Fruit fly (Drosophila melanogaster) whole organism, embryonic: ENCODE data around the gene CG4461.

ENCODE experiments used
- Antp ChIP-seq: fragments of 200-800 bp; sonication (Bioruptor generic); optimal IDR thresholded peaks from 3 replicates; lab custom pipeline; 2016; ENCODE audit warnings: missing biosample characterization, missing genetic modification characterization
- CG11247 ChIP-seq: fragments of 200-800 bp; sonication (Bioruptor generic); IDR thresholded peaks from 2 replicates; pipeline ENCODE4 v1.3.6; 2022; ENCODE audit warnings: missing biosample characterization, missing genetic modification characterization
- CG11456 ChIP-seq: fragments of 200-800 bp; sonication (Bioruptor generic); IDR thresholded peaks from 3 replicates; pipeline ENCODE4 v1.3.6; 2022; ENCODE audit warnings: missing biosample characterization, missing genetic modification characterization
- CG1233 ChIP-seq: fragments of 200-800 bp; sonication (Bioruptor generic); optimal IDR thresholded peaks from 4 replicates; lab custom pipeline; 2018; ENCODE audit warnings: missing biosample characterization, mild to moderate bottlenecking, missing genetic modification characterization
- CG13624 ChIP-seq: fragments of 200-800 bp; sonication (Bioruptor generic); optimal IDR thresholded peaks from 2 replicates; lab custom pipeline; 2016; ENCODE audit warnings: missing biosample characterization, missing genetic modification characterization
- CG15011 ChIP-seq: fragments of 200-800 bp; sonication (Bioruptor generic); optimal IDR thresholded peaks from 3 replicates; lab custom pipeline; 2018; ENCODE audit warnings: missing biosample characterization, mild to moderate bottlenecking, missing genetic modification characterization
- CG15479 ChIP-seq: fragments of 200-800 bp; sonication (Bioruptor generic); optimal IDR thresholded peaks from 3 replicates; lab custom pipeline; 2019; ENCODE audit warnings: missing biosample characterization, mild to moderate bottlenecking, missing genetic modification characterization, moderate library complexity
- CG1647 ChIP-seq: fragments of 200-800 bp; sonication (Bioruptor generic); optimal IDR thresholded peaks from 3 replicates; lab custom pipeline; 2016; ENCODE audit warnings: missing biosample characterization, missing genetic modification characterization
- CG17328 ChIP-seq: fragments of 200-800 bp; sonication (Bioruptor generic); IDR thresholded peaks from 2 replicates; pipeline ENCODE4 v1.3.6; 2022; ENCODE audit warnings: missing biosample characterization, missing genetic modification characterization
- CG17361 ChIP-seq: fragments of 200-800 bp; sonication (Bioruptor generic); IDR thresholded peaks from 3 replicates; pipeline ENCODE4 v1.3.6; 2022; ENCODE audit warnings: missing biosample characterization, missing genetic modification characterization
- CG1792 ChIP-seq: fragments of 200-800 bp; sonication (Bioruptor generic); optimal IDR thresholded peaks from 2 replicates; lab custom pipeline; 2016; ENCODE audit warnings: missing biosample characterization, missing genetic modification characterization
- CG1832 ChIP-seq: fragments of 200-800 bp; sonication (Bioruptor generic); optimal IDR thresholded peaks from 2 replicates; lab custom pipeline; 2017; ENCODE audit warnings: missing biosample characterization, mild to moderate bottlenecking, missing genetic modification characterization, inconsistent platforms
- CG18764 ChIP-seq: fragments of 200-800 bp; sonication (Bioruptor generic); optimal IDR thresholded peaks from 3 replicates; lab custom pipeline; 2016; ENCODE audit warnings: missing biosample characterization, missing genetic modification characterization
- CG2129 ChIP-seq: fragments of 200-800 bp; sonication (Bioruptor generic); IDR thresholded peaks from 2 replicates; pipeline ENCODE4 v1.3.6; 2022; ENCODE audit warnings: missing biosample characterization, missing genetic modification characterization; ENCODE audit not compliant: partially characterized antibody
- CG32532 ChIP-seq: fragments of 200-800 bp; sonication (Bioruptor generic); IDR thresholded peaks from 2 replicates; pipeline ENCODE4 v1.3.6; 2022; ENCODE audit warnings: missing biosample characterization, missing genetic modification characterization
- CG4282 ChIP-seq: fragments of 200-800 bp; sonication (Bioruptor generic); optimal IDR thresholded peaks from 2 replicates; lab custom pipeline; 2016; ENCODE audit warnings: missing biosample characterization, missing genetic modification characterization
- CG4707 ChIP-seq: fragments of 200-800 bp; sonication (Bioruptor generic); optimal IDR thresholded peaks from 2 replicates; lab custom pipeline; 2018; ENCODE audit warnings: missing biosample characterization, mild to moderate bottlenecking, missing genetic modification characterization, moderate library complexity
- CG6654 ChIP-seq: fragments of 200-800 bp; sonication (Bioruptor generic); optimal IDR thresholded peaks from 2 replicates; lab custom pipeline; 2017; ENCODE audit warnings: missing biosample characterization, mild to moderate bottlenecking, missing genetic modification characterization
- CG6813 ChIP-seq: fragments of 200-800 bp; sonication (Bioruptor generic); optimal IDR thresholded peaks from 2 replicates; lab custom pipeline; 2017; ENCODE audit warnings: missing biosample characterization, missing genetic modification characterization, mild to moderate bottlenecking, moderate library complexity, missing genetic modification reagents
- CG9727 ChIP-seq: fragments of 200-800 bp; sonication (Bioruptor generic); optimal IDR thresholded peaks from 3 replicates; lab custom pipeline; 2017; ENCODE audit warnings: missing biosample characterization, mild to moderate bottlenecking, missing genetic modification characterization
- Camta ChIP-seq: fragments of 200-800 bp; sonication (Bioruptor generic); optimal IDR thresholded peaks from 2 replicates; lab custom pipeline; 2016; ENCODE audit warnings: missing biosample characterization, missing genetic modification characterization
- D19B ChIP-seq: fragments of 200-800 bp; sonication (Bioruptor generic); optimal IDR thresholded peaks from 2 replicates; lab custom pipeline; 2017; ENCODE audit warnings: missing biosample characterization, mild to moderate bottlenecking, missing genetic modification characterization
- Dip2 ChIP-seq: fragments of 200-800 bp; sonication (Bioruptor generic); IDR thresholded peaks from 2 replicates; pipeline ENCODE4 v1.3.6; 2022; ENCODE audit warnings: missing biosample characterization, missing genetic modification characterization
- Fer1 ChIP-seq: fragments of 200-800 bp; sonication (Bioruptor generic); optimal IDR thresholded peaks from 2 replicates; lab custom pipeline; 2017; ENCODE audit warnings: missing biosample characterization, mild to moderate bottlenecking, missing genetic modification characterization
- Hey ChIP-seq: fragments of 200-800 bp; sonication (Bioruptor generic); optimal IDR thresholded peaks from 3 replicates; lab custom pipeline; 2018; ENCODE audit warnings: missing biosample characterization, mild to moderate bottlenecking, missing genetic modification characterization
- Hmx ChIP-seq: fragments of 200-800 bp; sonication (Bioruptor generic); optimal IDR thresholded peaks from 2 replicates; lab custom pipeline; 2016; ENCODE audit warnings: missing biosample characterization, missing genetic modification characterization
- Mrtf ChIP-seq: fragments of 200-800 bp; sonication (Bioruptor generic); IDR thresholded peaks from 3 replicates; pipeline ENCODE4 v1.3.6; 2022; ENCODE audit warnings: missing biosample characterization, missing genetic modification characterization
- Ptx1 ChIP-seq: fragments of 200-800 bp; sonication (Bioruptor generic); IDR thresholded peaks from 2 replicates; pipeline ENCODE4 v1.3.6; 2022; ENCODE audit warnings: missing biosample characterization, missing genetic modification characterization
- Side ChIP-seq: fragments of 200-800 bp; sonication (Bioruptor generic); optimal IDR thresholded peaks from 2 replicates; lab custom pipeline; 2016; ENCODE audit warnings: missing biosample characterization, missing genetic modification characterization
- Sin3A ChIP-seq: fragments of >200 bp; optimal IDR thresholded peaks from 2 replicates; lab custom pipeline; 2018
- Spps ChIP-seq: fragments of 200-800 bp; sonication (Bioruptor generic); optimal IDR thresholded peaks from 2 replicates; lab custom pipeline; 2018; ENCODE audit warnings: missing biosample characterization, mild to moderate bottlenecking, missing genetic modification characterization
- Trl ChIP-seq, 3 experiments: fragments of >200 bp in 2 of 3; fragments of 200-800 bp in 1 of 3; sonication (Bioruptor generic) in 1 of 3; optimal IDR thresholded peaks; 2 replicates in 1 of 3; 3 replicates in 2 of 3; lab custom pipeline; 2016 to 2017; ENCODE audit warnings: missing biosample characterization in 1 of 3, missing genetic modification characterization in 1 of 3
- Xrp1 ChIP-seq: fragments of 200-800 bp; sonication (Bioruptor generic); IDR thresholded peaks from 2 replicates; pipeline ENCODE4 v1.3.6; 2022; ENCODE audit warnings: missing biosample characterization, missing genetic modification characterization
- az2 ChIP-seq: fragments of 200-800 bp; sonication (Bioruptor generic); optimal IDR thresholded peaks from 3 replicates; lab custom pipeline; 2016; ENCODE audit warnings: missing biosample characterization, missing genetic modification characterization
- bbx ChIP-seq: fragments of 200-800 bp; sonication (Bioruptor generic); IDR thresholded peaks from 2 replicates; pipeline ENCODE4 v1.3.6; 2022; ENCODE audit warnings: missing biosample characterization, missing genetic modification characterization; ENCODE audit not compliant: partially characterized antibody
- cas ChIP-seq: fragments of 200-800 bp; sonication (Bioruptor generic); IDR thresholded peaks from 2 replicates; pipeline ENCODE4 v1.3.6; 2022; ENCODE audit warnings: missing biosample characterization, missing genetic modification characterization
- cg ChIP-seq: fragments of 200-800 bp; sonication (Bioruptor generic); optimal IDR thresholded peaks from 3 replicates; lab custom pipeline; 2019; ENCODE audit warnings: missing biosample characterization, mild to moderate bottlenecking, missing genetic modification characterization, moderate library complexity
- chm ChIP-seq: fragments of 200-800 bp; sonication (Bioruptor generic); IDR thresholded peaks from 2 replicates; pipeline ENCODE4 v1.3.6; 2022; ENCODE audit warnings: missing biosample characterization, missing genetic modification characterization
- eve ChIP-seq, 2 experiments: fragments of >200 bp; optimal IDR thresholded peaks; 2 replicates each; lab custom pipeline; 2017; ENCODE audit warnings: missing biosample characterization in 2 of 2, missing genetic modification characterization in 2 of 2
- gsb-n ChIP-seq: fragments of 200-800 bp; sonication (Bioruptor generic); optimal IDR thresholded peaks from 3 replicates; lab custom pipeline; 2018; ENCODE audit warnings: missing biosample characterization, mild to moderate bottlenecking, missing genetic modification characterization
- hbn ChIP-seq: fragments of 200-800 bp; sonication (Bioruptor generic); IDR thresholded peaks from 2 replicates; pipeline ENCODE4 v1.3.6; 2022; ENCODE audit warnings: missing biosample characterization, missing genetic modification characterization; ENCODE audit not compliant: partially characterized antibody
- ind ChIP-seq: fragments of 200-800 bp; sonication (Bioruptor generic); optimal IDR thresholded peaks from 3 replicates; lab custom pipeline; 2016; ENCODE audit warnings: missing biosample characterization, missing genetic modification characterization
- kay ChIP-seq: fragments of 200-800 bp; sonication (Bioruptor generic); optimal IDR thresholded peaks from 2 replicates; lab custom pipeline; 2016; ENCODE audit warnings: missing biosample characterization, missing genetic modification characterization
- lab ChIP-seq: fragments of 200-800 bp; sonication (Bioruptor generic); optimal IDR thresholded peaks from 3 replicates; lab custom pipeline; 2017; ENCODE audit warnings: missing biosample characterization, missing genetic modification characterization, mild to moderate bottlenecking, moderate library complexity, missing genetic modification reagents
- pita ChIP-seq: fragments of 200-800 bp; sonication (Bioruptor generic); optimal IDR thresholded peaks from 2 replicates; lab custom pipeline; 2017; ENCODE audit warnings: missing biosample characterization, mild to moderate bottlenecking, missing genetic modification characterization
- pros ChIP-seq: fragments of 200-800 bp; sonication (Bioruptor generic); optimal IDR thresholded peaks from 3 replicates; lab custom pipeline; 2019; ENCODE audit warnings: missing biosample characterization, mild to moderate bottlenecking, missing genetic modification characterization, moderate library complexity
- trh ChIP-seq: fragments of 200-800 bp; sonication (Bioruptor generic); optimal IDR thresholded peaks from 2 replicates; lab custom pipeline; 2016; ENCODE audit warnings: missing biosample characterization, missing genetic modification characterization
- wor ChIP-seq: fragments of 200-800 bp; sonication (Bioruptor generic); IDR thresholded peaks from 2 replicates; pipeline ENCODE4 v1.3.6; 2022; ENCODE audit warnings: missing biosample characterization, missing genetic modification characterization
- zen ChIP-seq: fragments of 200-800 bp; sonication (Bioruptor generic); optimal IDR thresholded peaks from 3 replicates; lab custom pipeline; 2018; ENCODE audit warnings: missing biosample characterization, mild to moderate bottlenecking, missing genetic modification characterization, moderate library complexity

The CG4461 gene

dm6 chr3L:9420054-9420818, 45.0 kb downstream of the CG4461 start (continued):
- no peak for TF ChIP-seq pros (GFP tag; lab: Kevin White, UChicago)
- TF ChIP-seq gsb-n (tag; lab: Kevin White, UChicago), result peak; percentile 35
- no peak for TF ChIP-seq bbx (GFP tag; lab: Robert Waterston, UW)
- no peak for TF ChIP-seq trh
- no peak for TF ChIP-seq CG15011 (GFP tag; lab: Kevin White, UChicago)
- TF ChIP-seq az2, result peak; percentile 19
- TF ChIP-seq CG17328 (GFP tag; lab: Robert Waterston, UW), result peak; percentile 69
- TF ChIP-seq CG6654 (GFP tag; lab: Kevin White, UChicago), result no peak
- peak; percentile 12 for TF ChIP-seq CG1233 (GFP tag; lab: Kevin White, UChicago)
- TF ChIP-seq hbn (GFP tag; lab: Robert Waterston, UW), result no peak
- TF ChIP-seq CG18764 (GFP tag; lab: Kevin White, UChicago), result no peak
- TF ChIP-seq CG4282 (GFP tag; lab: Kevin White, UChicago), result no peak
- TF ChIP-seq CG15479, result no peak
- TF ChIP-seq CG32532 (GFP tag; lab: Robert Waterston, UW), result peak; percentile 14; the same call in 1 of the 2 replicates
- TF ChIP-seq Trl (optimal IDR thresholded peaks at IDR 0.05; lab: Kevin White, UChicago), result peak in 1 of 2 experiments; percentile 1
- TF ChIP-seq Trl (GFP tag; optimal IDR thresholded peaks at IDR 0.05; lab: Kevin White, UChicago), result no peak
- no peak for TF ChIP-seq CG4707 (GFP tag; lab: Kevin White, UChicago)
- TF ChIP-seq Camta (GFP tag; lab: Kevin White, UChicago), result peak; percentile 20
- TF ChIP-seq Mrtf (GFP tag; lab: Robert Waterston, UW), result peak; percentile 57; the same call in 1 of the 3 replicates
- TF ChIP-seq Xrp1 (GFP tag; lab: Robert Waterston, UW), result peak; percentile 63; the same call in 1 of the 2 replicates
- no peak for TF ChIP-seq Side
- TF ChIP-seq wor, result peak; percentile 38; the same call in 1 of the 2 replicates
- no peak for TF ChIP-seq cg (GFP tag; lab: Kevin White, UChicago)
- 0 out of 2 replicates have a peak, but pooled peaks have one; percentile 19 for TF ChIP-seq CG11247 (GFP tag; lab: Robert Waterston, UW)
- TF ChIP-seq kay (GFP tag; lab: Kevin White, UChicago), result no peak
- TF ChIP-seq D19B, result no peak
- no peak for TF ChIP-seq cas
- TF ChIP-seq Hey (tag; lab: Kevin White, UChicago), result no peak
- TF ChIP-seq CG1647 (GFP tag; lab: Kevin White, UChicago), result peak; percentile 22
- TF ChIP-seq CG13624, result no peak
- no peak for TF ChIP-seq CG1832
- TF ChIP-seq Hmx (GFP tag; lab: Kevin White, UChicago), result no peak
- peak; percentile 43 for TF ChIP-seq CG9727 (GFP tag; lab: Kevin White, UChicago)
- TF ChIP-seq zen (tag; lab: Kevin White, UChicago), result no peak
- TF ChIP-seq CG1792, result no peak
- TF ChIP-seq lab, result peak; percentile 68
- no peak for TF ChIP-seq CG2129 (GFP tag; lab: Robert Waterston, UW)
- no peak for TF ChIP-seq Sin3A (lab: Kevin White, UChicago)
- peak; percentile 65 for TF ChIP-seq Ptx1
- 0 out of 3 replicates have a peak, but pooled peaks have one; percentile 24 for TF ChIP-seq CG11456
- TF ChIP-seq chm (GFP tag; lab: Robert Waterston, UW), result no peak
- TF ChIP-seq pita (GFP tag; lab: Kevin White, UChicago), result no peak
- peak; percentile 21 for TF ChIP-seq Fer1 (GFP tag; lab: Kevin White, UChicago)
- TF ChIP-seq CG6813 (GFP tag; lab: Kevin White, UChicago), result no peak
- no peak for TF ChIP-seq Antp (GFP tag; lab: Kevin White, UChicago)
- no peak for TF ChIP-seq Spps (tag; lab: Kevin White, UChicago)
- TF ChIP-seq CG17361 (GFP tag; lab: Robert Waterston, UW), result 0 out of 3 replicates have a peak, but pooled peaks have one; percentile 26
- peak; percentile 31 for TF ChIP-seq ind (GFP tag; lab: Kevin White, UChicago)
- no peak for TF ChIP-seq Dip2 (GFP tag; lab: Robert Waterston, UW)
- TF ChIP-seq eve (GFP tag; optimal IDR thresholded peaks at IDR 0.05; lab: Kevin White, UChicago), result peak in 1 of 2 experiments; percentile 74
